Worm (Caenorhabditis elegans) whole organism, L4 larva: ENCODE results near the gene pqn-15.

ENCODE experiments used
- Y75B8A.6 ChIP-seq: fragments of 200-800 bp; sonication (Bioruptor generic); IDR thresholded peaks from 2 replicates; pipeline ENCODE4 v1.3.6; 2022; ENCODE audit warnings: missing genetic modification reagents, missing genetic modification characterization, missing compliant biosample characterization
- ama-1 ChIP-seq: fragments of 150-350 bp; optimal IDR thresholded peaks from 2 replicates; lab custom pipeline; 2014; ENCODE audit warnings: inconsistent platforms, mixed read lengths
- ceh-82 ChIP-seq: sonication (generic microtip); optimal IDR thresholded peaks from 2 replicates; lab custom pipeline; 2017; ENCODE audit warnings: missing biosample characterization, missing genetic modification characterization
- duxl-1 ChIP-seq: sonication (generic microtip); optimal IDR thresholded peaks from 2 replicates; lab custom pipeline; 2016; ENCODE audit warnings: mild to moderate bottlenecking, missing genetic modification characterization, moderate library complexity, missing compliant biosample characterization; ENCODE audit not compliant: poor library complexity
- egl-27 ChIP-seq: sonication (generic microtip); optimal IDR thresholded peaks from 3 replicates; lab custom pipeline; 2017; ENCODE audit warnings: missing biosample characterization, missing genetic modification reagents, missing genetic modification characterization
- fos-1 ChIP-seq: fragments of 150-350 bp; optimal IDR thresholded peaks from 2 replicates; lab custom pipeline; 2014; ENCODE audit warnings: missing biosample characterization, missing genetic modification characterization
- madf-9 ChIP-seq: fragments of 200-800 bp; sonication (Bioruptor generic); conservative IDR thresholded peaks from 2 replicates; pipeline ENCODE4 v1.3.6; 2022; ENCODE audit warnings: missing genetic modification reagents, missing genetic modification characterization, missing compliant biosample characterization
- mep-1 ChIP-seq: fragments of 150-350 bp; sonication (generic microtip); optimal IDR thresholded peaks from 3 replicates; lab custom pipeline; 2014; ENCODE audit warnings: missing biosample characterization, missing genetic modification characterization
- nhr-111 ChIP-seq: fragments of 200-800 bp; sonication (Bioruptor generic); optimal IDR thresholded peaks from 2 replicates; lab custom pipeline; 2018; ENCODE audit warnings: mild to moderate bottlenecking, missing genetic modification characterization, missing compliant biosample characterization
- nhr-42 ChIP-seq: fragments of 200-800 bp; sonication (Bioruptor generic); IDR thresholded peaks from 2 replicates; pipeline ENCODE4 v1.3.6; 2022; ENCODE audit warnings: missing genetic modification characterization, missing compliant biosample characterization
- nhr-6 ChIP-seq: fragments of 150-350 bp; optimal IDR thresholded peaks from 2 replicates; lab custom pipeline; 2014; ENCODE audit warnings: missing biosample characterization, missing genetic modification characterization
- snpc-4 ChIP-seq: fragments of 150-350 bp; optimal IDR thresholded peaks from 2 replicates; lab custom pipeline; 2014; ENCODE audit warnings: missing biosample characterization, missing genetic modification characterization
- unc-130 ChIP-seq: sonication (generic microtip); optimal IDR thresholded peaks from 2 replicates; lab custom pipeline; 2016; ENCODE audit warnings: missing genetic modification reagents, missing genetic modification characterization, missing compliant biosample characterization
- unc-39 ChIP-seq: sonication (generic microtip); optimal IDR thresholded peaks from 2 replicates; lab custom pipeline; 2017; ENCODE audit warnings: missing biosample characterization, missing genetic modification characterization

- no peak for TF ChIP-seq ceh-82 (tag; lab: Kevin White, UChicago)
- TF ChIP-seq fos-1: no peak
- no peak for TF ChIP-seq duxl-1 (tag; lab: Kevin White, UChicago)
- TF ChIP-seq nhr-6 (tag; lab: Kevin White, UChicago): no peak
- no peak for TF ChIP-seq egl-27 (tag; lab: Kevin White, UChicago)
- TF ChIP-seq unc-130 (GFP tag; lab: Kevin White, UChicago): no peak
- TF ChIP-seq mep-1: no peak
- no peak for TF ChIP-seq ama-1 (lab: Kevin White, UChicago)
- TF ChIP-seq unc-39 (tag; lab: Kevin White, UChicago): no peak
- TF ChIP-seq Y75B8A.6 (GFP tag; lab: Robert Waterston, UW): no peak
- no peak for TF ChIP-seq nhr-111 (GFP tag; lab: Kevin White, UChicago)
- no peak for TF ChIP-seq nhr-42 (GFP tag; lab: Robert Waterston, UW)
- TF ChIP-seq snpc-4: no peak
- TF ChIP-seq madf-9: no peak
Observed at ce11 chrX:4252047-4252446, 54.7 kb downstream of the pqn-15 start, which contains the start of gene srv-5.
